Fruit fly (Drosophila melanogaster): ENCODE data around the gene COX7B.

dm6 chr3L:17428779-17429178 lies 3.5 kb downstream of the COX7B start, which contains the start of gene Gorab:
- TF ChIP-seq dsx (GFP tag; optimal IDR thresholded peaks at IDR 0.05; ENCODE audit: poor library complexity, severe bottlenecking) (peak; percentile 77), CG10631 (GFP tag; optimal IDR thresholded peaks at IDR 0.05) (peak; percentile 79)

Measured in whole organism, prepupa.